Fruit fly (Drosophila melanogaster) whole organism, embryonic: Measurements from ENCODE around the gene CG8319.

ENCODE experiments used
- Abd-B ChIP-seq: fragments of 200-800 bp; sonication (Bioruptor generic); optimal IDR thresholded peaks from 2 replicates; lab custom pipeline; 2018; ENCODE audit warnings: missing biosample characterization, mild to moderate bottlenecking, missing genetic modification characterization, moderate library complexity
- CG12155 ChIP-seq: fragments of 200-800 bp; sonication (Bioruptor generic); optimal IDR thresholded peaks from 3 replicates; lab custom pipeline; 2016; ENCODE audit warnings: missing biosample characterization, missing genetic modification characterization
- CG14441 ChIP-seq: fragments of 200-800 bp; sonication (Bioruptor generic); IDR thresholded peaks from 2 replicates; pipeline ENCODE4 v1.3.6; 2022; ENCODE audit warnings: missing biosample characterization, missing genetic modification characterization
- CG14965 ChIP-seq: fragments of 200-800 bp; sonication (Bioruptor generic); optimal IDR thresholded peaks from 2 replicates; lab custom pipeline; 2016; ENCODE audit warnings: missing biosample characterization, missing genetic modification characterization, borderline replicate concordance
- CG15073 ChIP-seq: fragments of 200-800 bp; sonication (Bioruptor generic); optimal IDR thresholded peaks from 2 replicates; lab custom pipeline; 2016; ENCODE audit warnings: missing biosample characterization, missing genetic modification characterization
- CG17328 ChIP-seq: fragments of 200-800 bp; sonication (Bioruptor generic); IDR thresholded peaks from 2 replicates; pipeline ENCODE4 v1.3.6; 2022; ENCODE audit warnings: missing biosample characterization, missing genetic modification characterization
- CG17568 ChIP-seq: fragments of 200-800 bp; sonication (Bioruptor generic); optimal IDR thresholded peaks from 2 replicates; lab custom pipeline; 2018; ENCODE audit warnings: missing biosample characterization, mild to moderate bottlenecking, missing genetic modification characterization, moderate library complexity
- CG18619 ChIP-seq: fragments of 200-800 bp; sonication (Bioruptor generic); optimal IDR thresholded peaks from 3 replicates; lab custom pipeline; 2017; ENCODE audit warnings: missing biosample characterization, mild to moderate bottlenecking, missing genetic modification characterization
- CG18764 ChIP-seq: fragments of 200-800 bp; sonication (Bioruptor generic); optimal IDR thresholded peaks from 3 replicates; lab custom pipeline; 2016; ENCODE audit warnings: missing biosample characterization, missing genetic modification characterization
- CG2120 ChIP-seq: fragments of 200-800 bp; sonication (Bioruptor generic); optimal IDR thresholded peaks from 3 replicates; lab custom pipeline; 2016; ENCODE audit warnings: missing biosample characterization, missing genetic modification characterization
- CG31441 ChIP-seq: fragments of 200-800 bp; sonication (Bioruptor generic); IDR thresholded peaks from 2 replicates; pipeline ENCODE4 v1.3.6; 2022; ENCODE audit warnings: missing biosample characterization, missing genetic modification characterization
- CG33557 ChIP-seq: fragments of 200-800 bp; sonication (Bioruptor generic); optimal IDR thresholded peaks from 2 replicates; lab custom pipeline; 2019; ENCODE audit warnings: missing biosample characterization, mild to moderate bottlenecking, missing genetic modification characterization, moderate library complexity
- CG4328 ChIP-seq: fragments of 200-800 bp; sonication (Bioruptor generic); optimal IDR thresholded peaks from 3 replicates; lab custom pipeline; 2017; ENCODE audit warnings: missing biosample characterization, missing genetic modification reagents, missing genetic modification characterization
- CG6254 ChIP-seq: fragments of 200-800 bp; sonication (Bioruptor generic); optimal IDR thresholded peaks from 3 replicates; lab custom pipeline; 2017; ENCODE audit warnings: mild to moderate bottlenecking, missing biosample characterization, missing genetic modification reagents, missing genetic modification characterization
- CG7556 ChIP-seq: fragments of 200-800 bp; sonication (Bioruptor generic); optimal IDR thresholded peaks from 2 replicates; lab custom pipeline; 2017; ENCODE audit warnings: missing biosample characterization, mild to moderate bottlenecking, missing genetic modification characterization
- CG8290 ChIP-seq, 3 experiments: fragments of 200-800 bp; sonication (Bioruptor generic); optimal IDR thresholded peaks; 2 replicates each; lab custom pipeline; 2016 to 2019; ENCODE audit warnings: missing biosample characterization in 3 of 3, missing genetic modification characterization in 3 of 3, mild to moderate bottlenecking in 2 of 3, moderate library complexity in 1 of 3
- CG8478 ChIP-seq: fragments of >200 bp; optimal IDR thresholded peaks from 2 replicates; lab custom pipeline; 2018
- ERR ChIP-seq: fragments of 200-800 bp; sonication (Bioruptor generic); optimal IDR thresholded peaks from 2 replicates; lab custom pipeline; 2016; ENCODE audit warnings: missing biosample characterization, missing genetic modification characterization
- Fer1 ChIP-seq: fragments of 200-800 bp; sonication (Bioruptor generic); optimal IDR thresholded peaks from 2 replicates; lab custom pipeline; 2017; ENCODE audit warnings: missing biosample characterization, mild to moderate bottlenecking, missing genetic modification characterization
- Fer3 ChIP-seq: fragments of 200-800 bp; sonication (Bioruptor generic); optimal IDR thresholded peaks from 2 replicates; lab custom pipeline; 2018; ENCODE audit warnings: missing biosample characterization, mild to moderate bottlenecking, missing genetic modification characterization, moderate library complexity
- H15 ChIP-seq: fragments of 200-800 bp; sonication (Bioruptor generic); IDR thresholded peaks from 3 replicates; pipeline ENCODE4 v1.3.6; 2022; ENCODE audit warnings: missing biosample characterization, missing genetic modification characterization
- HmgZ ChIP-seq: fragments of 200-800 bp; sonication (Bioruptor generic); optimal IDR thresholded peaks from 2 replicates; lab custom pipeline; 2018; ENCODE audit warnings: missing biosample characterization, mild to moderate bottlenecking, missing genetic modification characterization
- Hmr ChIP-seq: fragments of 200-800 bp; sonication (Bioruptor generic); optimal IDR thresholded peaks from 3 replicates; lab custom pipeline; 2017; ENCODE audit warnings: mild to moderate bottlenecking, missing biosample characterization, missing genetic modification reagents, missing genetic modification characterization
- Hr78 ChIP-seq, 2 experiments: fragments of 200-800 bp in 1 of 2; fragments of >200 bp in 1 of 2; sonication (Bioruptor generic) in 1 of 2; optimal IDR thresholded peaks; 2 replicates each; lab custom pipeline; 2017 to 2019; ENCODE audit warnings: missing biosample characterization in 2 of 2, missing genetic modification characterization in 2 of 2, mild to moderate bottlenecking in 1 of 2, moderate library complexity in 1 of 2
- Kr ChIP-seq: fragments of 200-800 bp; sonication (Bioruptor generic); optimal IDR thresholded peaks from 2 replicates; lab custom pipeline; 2017; ENCODE audit warnings: missing biosample characterization, mild to moderate bottlenecking, missing genetic modification characterization
- Myb ChIP-seq: fragments of 200-800 bp; sonication (Bioruptor generic); optimal IDR thresholded peaks from 2 replicates; lab custom pipeline; 2016; ENCODE audit warnings: missing biosample characterization, missing genetic modification characterization
- Nf-YC ChIP-seq: fragments of 200-800 bp; optimal IDR thresholded peaks from 3 replicates; lab custom pipeline; 2019; ENCODE audit warnings: missing biosample characterization, mild to moderate bottlenecking, missing genetic modification characterization, moderate library complexity
- Trl ChIP-seq, 3 experiments: fragments of >200 bp in 2 of 3; fragments of 200-800 bp in 1 of 3; sonication (Bioruptor generic) in 1 of 3; optimal IDR thresholded peaks; 2 replicates in 1 of 3; 3 replicates in 2 of 3; lab custom pipeline; 2016 to 2017; ENCODE audit warnings: missing biosample characterization in 1 of 3, missing genetic modification characterization in 1 of 3
- ac ChIP-seq: fragments of 200-800 bp; sonication (Bioruptor generic); optimal IDR thresholded peaks from 3 replicates; lab custom pipeline; 2017; ENCODE audit warnings: missing biosample characterization, mild to moderate bottlenecking, missing genetic modification characterization
- bsh ChIP-seq, 2 experiments: fragments of 200-800 bp; sonication (Bioruptor generic); optimal IDR thresholded peaks; 2 replicates each; lab custom pipeline; 2017 to 2018; ENCODE audit warnings: mild to moderate bottlenecking in 2 of 2, missing biosample characterization in 2 of 2, missing genetic modification characterization in 2 of 2, moderate library complexity in 1 of 2
- ems ChIP-seq: fragments of 200-800 bp; sonication (Bioruptor generic); optimal IDR thresholded peaks from 3 replicates; lab custom pipeline; 2016; ENCODE audit warnings: missing biosample characterization, missing genetic modification characterization
- fru ChIP-seq: fragments of >200 bp; optimal IDR thresholded peaks from 2 replicates; lab custom pipeline; 2017
- gcm ChIP-seq: fragments of 200-800 bp; sonication (Bioruptor generic); optimal IDR thresholded peaks from 2 replicates; lab custom pipeline; 2019; ENCODE audit warnings: missing biosample characterization, mild to moderate bottlenecking, missing genetic modification characterization, moderate library complexity
- gem ChIP-seq: fragments of 200-800 bp; sonication (Bioruptor generic); optimal IDR thresholded peaks from 2 replicates; lab custom pipeline; 2019; ENCODE audit warnings: missing biosample characterization, mild to moderate bottlenecking, missing genetic modification characterization, moderate library complexity
- gt ChIP-seq: fragments of 200-800 bp; sonication (Bioruptor generic); IDR thresholded peaks from 2 replicates; pipeline ENCODE4 v1.3.6; 2022; ENCODE audit warnings: missing biosample characterization, missing genetic modification characterization
- hb ChIP-seq: fragments of 200-800 bp; sonication (Bioruptor generic); IDR thresholded peaks from 3 replicates; pipeline ENCODE4 v1.3.6; 2022; ENCODE audit warnings: missing biosample characterization, missing genetic modification characterization; ENCODE audit not compliant: partially characterized antibody
- jumu ChIP-seq: fragments of 200-800 bp; sonication (Bioruptor generic); optimal IDR thresholded peaks from 3 replicates; lab custom pipeline; 2016; ENCODE audit warnings: missing biosample characterization, missing genetic modification characterization
- kah ChIP-seq: fragments of 200-800 bp; sonication (Bioruptor generic); optimal IDR thresholded peaks from 2 replicates; lab custom pipeline; 2018; ENCODE audit warnings: missing biosample characterization, mild to moderate bottlenecking, missing genetic modification characterization
- lov ChIP-seq, 2 experiments: fragments of 200-800 bp in 1 of 2; fragments of >200 bp in 1 of 2; sonication (Bioruptor generic) in 1 of 2; IDR thresholded peaks in 1 of 2; optimal IDR thresholded peaks in 1 of 2; 2 replicates in 1 of 2; 3 replicates in 1 of 2; pipeline versions ENCODE4 v1.3.6 to Lab custom; 2017 to 2022; ENCODE audit warnings: missing biosample characterization in 1 of 2, missing genetic modification characterization in 1 of 2
- odd ChIP-seq: fragments of 200-800 bp; sonication (Bioruptor generic); optimal IDR thresholded peaks from 2 replicates; lab custom pipeline; 2017; ENCODE audit warnings: missing biosample characterization, mild to moderate bottlenecking, missing genetic modification characterization
- phol ChIP-seq: fragments of 200-800 bp; sonication (Bioruptor generic); optimal IDR thresholded peaks from 3 replicates; lab custom pipeline; 2018; ENCODE audit warnings: missing biosample characterization, mild to moderate bottlenecking, missing genetic modification characterization, moderate library complexity
- pros ChIP-seq: fragments of 200-800 bp; sonication (Bioruptor generic); optimal IDR thresholded peaks from 3 replicates; lab custom pipeline; 2019; ENCODE audit warnings: missing biosample characterization, mild to moderate bottlenecking, missing genetic modification characterization, moderate library complexity
- pzg ChIP-seq: fragments of 200-800 bp; sonication (Bioruptor generic); optimal IDR thresholded peaks from 3 replicates; lab custom pipeline; 2018; ENCODE audit warnings: missing biosample characterization, mild to moderate bottlenecking, missing genetic modification characterization, moderate library complexity
- sc ChIP-seq, 3 experiments: fragments of >200 bp in 2 of 3; fragments of 200-800 bp in 1 of 3; sonication (Bioruptor generic) in 1 of 3; optimal IDR thresholded peaks; 2 replicates in 2 of 3; 3 replicates in 1 of 3; lab custom pipeline; 2017; ENCODE audit warnings: mild to moderate bottlenecking in 1 of 3, missing biosample characterization in 1 of 3, missing genetic modification characterization in 1 of 3, missing genetic modification reagents in 1 of 3
- shn ChIP-seq: fragments of 200-800 bp; sonication (Bioruptor generic); optimal IDR thresholded peaks from 3 replicates; lab custom pipeline; 2016; ENCODE audit warnings: missing biosample characterization, missing genetic modification characterization
- stc ChIP-seq: fragments of 200-800 bp; sonication (Bioruptor generic); IDR thresholded peaks from 2 replicates; pipeline ENCODE4 v1.3.6; 2022; ENCODE audit warnings: missing biosample characterization, missing genetic modification characterization
- trem ChIP-seq: fragments of 200-800 bp; optimal IDR thresholded peaks from 3 replicates; lab custom pipeline; 2019; ENCODE audit warnings: missing biosample characterization, mild to moderate bottlenecking, missing genetic modification characterization, moderate library complexity
- zfh2 ChIP-seq: fragments of 200-800 bp; sonication (Bioruptor generic); optimal IDR thresholded peaks from 2 replicates; lab custom pipeline; 2016; ENCODE audit warnings: missing biosample characterization, missing genetic modification characterization

The CG8319 gene

dm6 chr3R:9590952-9591532 lies 36.1 kb upstream of the CG8319 start, which contains the start of the genes bocks and CG8312 (continued):
- TF ChIP-seq phol = peak; percentile 80
- no peak for TF ChIP-seq CG8478
- TF ChIP-seq pros (GFP tag; lab: Kevin White, UChicago) = no peak
- no peak for TF ChIP-seq ac (GFP tag; lab: Kevin White, UChicago)
- TF ChIP-seq Abd-B (GFP tag; lab: Kevin White, UChicago) = peak; percentile 34
- TF ChIP-seq hb (GFP tag; lab: Robert Waterston, UW) = no peak
- TF ChIP-seq lov (optimal IDR thresholded peaks at IDR 0.05; lab: Kevin White, UChicago) = no peak
- TF ChIP-seq lov (GFP tag; IDR thresholded peaks at IDR 0.05; lab: Robert Waterston, UW) = no peak
- peak; percentile 72 for TF ChIP-seq Myb (GFP tag; lab: Kevin White, UChicago)
- peak; percentile 65 for TF ChIP-seq ems
- peak; percentile 44 for TF ChIP-seq CG12155 (GFP tag; lab: Kevin White, UChicago)
- peak; percentile 48 for TF ChIP-seq Fer1 (GFP tag; lab: Kevin White, UChicago)
- no peak for TF ChIP-seq CG17568
- TF ChIP-seq jumu (GFP tag; lab: Kevin White, UChicago) = peak; percentile 58
- TF ChIP-seq CG2120 (GFP tag; lab: Kevin White, UChicago) = peak; percentile 78
- TF ChIP-seq CG31441 (GFP tag; lab: Robert Waterston, UW) = no peak
- TF ChIP-seq Nf-YC (tag; lab: Kevin White, UChicago) = peak; percentile 61
- no peak for TF ChIP-seq H15
- TF ChIP-seq CG33557 = no peak
- TF ChIP-seq fru (lab: Kevin White, UChicago) = no peak
- TF ChIP-seq ERR = peak; percentile 80
- TF ChIP-seq CG7556 (GFP tag; lab: Kevin White, UChicago) = peak; percentile 16
- no peak for TF ChIP-seq CG14965 (GFP tag; lab: Kevin White, UChicago)
- peak; percentile 100 for TF ChIP-seq kah
- TF ChIP-seq pzg (GFP tag; lab: Kevin White, UChicago) = peak; percentile 99
- TF ChIP-seq Trl (optimal IDR thresholded peaks at IDR 0.05; lab: Kevin White, UChicago) = no peak
- TF ChIP-seq Trl (GFP tag; optimal IDR thresholded peaks at IDR 0.05; lab: Kevin White, UChicago) = peak; percentile 63
- TF ChIP-seq Hr78 (GFP tag; optimal IDR thresholded peaks at IDR 0.05; lab: Kevin White, UChicago) = no peak
- TF ChIP-seq stc (GFP tag; lab: Robert Waterston, UW) = no peak
- no peak for TF ChIP-seq CG4328
- TF ChIP-seq zfh2 (GFP tag; lab: Kevin White, UChicago) = peak; percentile 78
- peak; percentile 29 for TF ChIP-seq CG18619
- no peak for TF ChIP-seq CG15073 (GFP tag; lab: Kevin White, UChicago)
- no peak for TF ChIP-seq bsh (GFP tag; optimal IDR thresholded peaks at IDR 0.05; lab: Kevin White, UChicago)
- TF ChIP-seq sc (optimal IDR thresholded peaks at IDR 0.05; lab: Kevin White, UChicago) = no peak
- no peak for TF ChIP-seq sc (GFP tag; optimal IDR thresholded peaks at IDR 0.05; lab: Kevin White, UChicago)
- TF ChIP-seq gt (GFP tag; lab: Robert Waterston, UW) = no peak
- TF ChIP-seq trem = peak; percentile 93
- TF ChIP-seq CG6254 = no peak
- TF ChIP-seq CG18764 (GFP tag; lab: Kevin White, UChicago) = peak; percentile 42
- TF ChIP-seq shn = peak; percentile 16
- TF ChIP-seq HmgZ (tag; lab: Kevin White, UChicago) = peak; percentile 33
- TF ChIP-seq CG17328 (GFP tag; lab: Robert Waterston, UW) = no peak
- TF ChIP-seq gem = peak; percentile 24
- TF ChIP-seq odd = peak; percentile 12
- no peak for TF ChIP-seq gcm
- TF ChIP-seq Fer3 (tag; lab: Kevin White, UChicago) = peak; percentile 33
- peak; percentile 78 for TF ChIP-seq CG8290 (GFP tag; optimal IDR thresholded peaks at IDR 0.05; lab: Kevin White, UChicago)
- peak; percentile 10 to 75 for TF ChIP-seq CG8290 (tag; optimal IDR thresholded peaks at IDR 0.05; lab: Kevin White, UChicago)
- TF ChIP-seq Kr (GFP tag; lab: Kevin White, UChicago) = no peak
- TF ChIP-seq Hmr = peak; percentile 73
- no peak for TF ChIP-seq CG14441 (GFP tag; lab: Robert Waterston, UW)
